Worm (Caenorhabditis elegans): ENCODE measurements around the gene T28D6.4.

DNA sequence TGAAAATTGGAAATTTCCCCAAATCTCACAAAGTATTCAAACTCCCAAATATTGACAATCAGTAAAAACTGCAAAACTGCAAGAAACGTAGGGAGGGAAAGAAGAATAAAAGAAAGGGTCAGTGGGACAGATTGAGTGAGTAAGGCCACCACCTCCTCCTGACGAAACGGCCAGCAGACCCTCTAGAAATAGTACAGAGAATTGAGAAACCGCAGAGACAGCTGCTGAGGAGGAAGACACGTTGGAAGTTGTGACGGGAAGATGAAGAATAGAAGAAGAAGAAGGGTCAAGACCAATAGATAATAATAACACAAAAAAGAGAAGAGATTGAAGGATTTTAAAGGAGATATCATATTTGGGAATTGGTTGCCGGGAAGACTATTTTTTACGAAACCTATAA, 20.3 kb downstream of the T28D6.4 start:
- TF ChIP-seq nhr-47 (tag; optimal IDR thresholded peaks at IDR 0.05) (peak; percentile 24), sox-4 (tag; optimal IDR thresholded peaks at IDR 0.05) (no peak), unc-130 (tag; optimal IDR thresholded peaks at IDR 0.05) (no peak), nhr-11 (tag; optimal IDR thresholded peaks at IDR 0.05) (no peak)

Measured in whole organism, L1 larva.